Worm (Caenorhabditis elegans): ENCODE results near the gene aat-1.
A peak's percentile ranks its signal among the peaks of the same experiment; 100 is the strongest.

Gene aat-1

ce11 chrIV:9601595-9601994, at the start of gene aat-1:
aat-1 (minus strand) TSS chrIV:9601695.
- TF ChIP-seq ceh-36 (tag; optimal IDR thresholded peaks at IDR 0.05): no peak
- TF ChIP-seq tbx-37 (GFP tag; conservative IDR thresholded peaks at IDR 0.05): no peak
- no peak for TF ChIP-seq ets-7 (tag; optimal IDR thresholded peaks at IDR 0.05)
- TF ChIP-seq hnd-1 (tag; optimal IDR thresholded peaks at IDR 0.05): no peak
- TF ChIP-seq hmg-4 (GFP tag; optimal IDR thresholded peaks at IDR 0.05): no peak
- TF ChIP-seq scrt-1 (GFP tag; IDR thresholded peaks at IDR 0.05): no peak
- TF ChIP-seq tbx-11 (GFP tag; IDR thresholded peaks at IDR 0.05): no peak
- TF ChIP-seq B0310.2 (tag; optimal IDR thresholded peaks at IDR 0.05): no peak
- no peak for TF ChIP-seq tra-4 (tag; optimal IDR thresholded peaks at IDR 0.05)
- TF ChIP-seq hmbx-1 (tag; optimal IDR thresholded peaks at IDR 0.05): no peak
- no peak for TF ChIP-seq aly-1 (tag; optimal IDR thresholded peaks at IDR 0.05)
- TF ChIP-seq sea-1 (GFP tag; conservative IDR thresholded peaks at IDR 0.05): no peak
- TF ChIP-seq pes-1 (GFP tag; IDR thresholded peaks at IDR 0.05): no peak
- TF ChIP-seq F13C5.2 (tag; optimal IDR thresholded peaks at IDR 0.05): no peak
- no peak for TF ChIP-seq ceh-13 (GFP tag; optimal IDR thresholded peaks at IDR 0.05)
- TF ChIP-seq flt-1 (GFP tag; IDR thresholded peaks at IDR 0.05): no peak
- TF ChIP-seq ama-1 (optimal IDR thresholded peaks at IDR 0.05): no peak

- TF ChIP-seq ama-1 (optimal IDR thresholded peaks at IDR 0.05) (no peak), hmg-4 (GFP tag; optimal IDR thresholded peaks at IDR 0.05) (no peak), aly-1 (tag; optimal IDR thresholded peaks at IDR 0.05) (no peak)
Observed at ce11 chrIV:9651234-9651633, 49.7 kb upstream of the aat-1 start, which contains the start of gene chca-1. chca-1 (plus strand) TSS chrIV:9651394.

- TF ChIP-seq hmg-4 (GFP tag; optimal IDR thresholded peaks at IDR 0.05) (no peak), scrt-1 (GFP tag; IDR thresholded peaks at IDR 0.05) (no peak), flt-1 (GFP tag; IDR thresholded peaks at IDR 0.05) (no peak), F13C5.2 (tag; optimal IDR thresholded peaks at IDR 0.05) (no peak)
Observed at ce11 chrIV:9648682-9649081, 47.2 kb upstream of the aat-1 start, which contains the start of gene srm-3. srm-3 (plus strand) TSS chrIV:9648982.

ce11 chrIV:9647789-9648361, 46.4 kb upstream of the aat-1 start, which contains the start of gene amph-1:
amph-1 (minus strand) TSS chrIV:9647873.
- TF ChIP-seq ama-1 (optimal IDR thresholded peaks at IDR 0.05): no peak
- TF ChIP-seq F13C5.2 (tag; optimal IDR thresholded peaks at IDR 0.05): peak; percentile 1

- TF ChIP-seq B0310.2 (tag; optimal IDR thresholded peaks at IDR 0.05): no peak
- no peak for TF ChIP-seq flt-1 (GFP tag; IDR thresholded peaks at IDR 0.05)
- TF ChIP-seq scrt-1 (GFP tag; IDR thresholded peaks at IDR 0.05): no peak
- TF ChIP-seq tbx-11 (GFP tag; IDR thresholded peaks at IDR 0.05): no peak
- no peak for TF ChIP-seq hmbx-1 (tag; optimal IDR thresholded peaks at IDR 0.05)
- TF ChIP-seq tbx-37 (GFP tag; conservative IDR thresholded peaks at IDR 0.05): no peak
- no peak for TF ChIP-seq aly-1 (tag; optimal IDR thresholded peaks at IDR 0.05)
Observed at ce11 chrIV:9643188-9643587, 41.7 kb upstream of the aat-1 start, which contains the start of gene degl-2. degl-2 (plus strand) TSS chrIV:9643488.

ce11 chrIV:9641925-9642324, 40.4 kb upstream of the aat-1 start, which contains the start of gene del-2:
del-2 (minus strand) TSS chrIV:9642025.
- TF ChIP-seq scrt-1 (GFP tag; IDR thresholded peaks at IDR 0.05) (no peak), F13C5.2 (tag; optimal IDR thresholded peaks at IDR 0.05) (no peak), hmbx-1 (tag; optimal IDR thresholded peaks at IDR 0.05) (no peak), tbx-37 (GFP tag; conservative IDR thresholded peaks at IDR 0.05) (no peak), ceh-13 (GFP tag; optimal IDR thresholded peaks at IDR 0.05) (no peak), tra-4 (tag; optimal IDR thresholded peaks at IDR 0.05) (no peak), tbx-11 (GFP tag; IDR thresholded peaks at IDR 0.05) (no peak), B0310.2 (tag; optimal IDR thresholded peaks at IDR 0.05) (no peak), ama-1 (optimal IDR thresholded peaks at IDR 0.05) (no peak), ets-7 (tag; optimal IDR thresholded peaks at IDR 0.05) (no peak), pes-1 (GFP tag; IDR thresholded peaks at IDR 0.05) (no peak), flt-1 (GFP tag; IDR thresholded peaks at IDR 0.05) (no peak), hmg-4 (GFP tag; optimal IDR thresholded peaks at IDR 0.05) (no peak)

- TF ChIP-seq ama-1 (optimal IDR thresholded peaks at IDR 0.05) (no peak), hmg-4 (GFP tag; optimal IDR thresholded peaks at IDR 0.05) (no peak), ets-7 (tag; optimal IDR thresholded peaks at IDR 0.05) (no peak), hmbx-1 (tag; optimal IDR thresholded peaks at IDR 0.05) (no peak), ceh-13 (GFP tag; optimal IDR thresholded peaks at IDR 0.05) (no peak), tra-4 (tag; optimal IDR thresholded peaks at IDR 0.05) (no peak), F13C5.2 (tag; optimal IDR thresholded peaks at IDR 0.05) (no peak), B0310.2 (tag; optimal IDR thresholded peaks at IDR 0.05) (no peak), aly-1 (tag; optimal IDR thresholded peaks at IDR 0.05) (no peak), ceh-36 (tag; optimal IDR thresholded peaks at IDR 0.05) (no peak), flt-1 (GFP tag; IDR thresholded peaks at IDR 0.05) (no peak), hnd-1 (tag; optimal IDR thresholded peaks at IDR 0.05) (no peak), tbx-37 (GFP tag; conservative IDR thresholded peaks at IDR 0.05) (no peak), pes-1 (GFP tag; IDR thresholded peaks at IDR 0.05) (no peak), tbx-11 (GFP tag; IDR thresholded peaks at IDR 0.05) (no peak), sea-1 (GFP tag; conservative IDR thresholded peaks at IDR 0.05) (no peak), scrt-1 (GFP tag; IDR thresholded peaks at IDR 0.05) (no peak)
Observed at ce11 chrIV:9634848-9635247, 33.4 kb upstream of the aat-1 start, which contains the start of gene mca-1. mca-1 (minus strand) TSS chrIV:9634948.

ce11 chrIV:9633889-9634288, 32.4 kb upstream of the aat-1 start:
- TF ChIP-seq ceh-13 (GFP tag; optimal IDR thresholded peaks at IDR 0.05): no peak
- no peak for TF ChIP-seq F13C5.2 (tag; optimal IDR thresholded peaks at IDR 0.05)
- no peak for TF ChIP-seq hmg-4 (GFP tag; optimal IDR thresholded peaks at IDR 0.05)
- TF ChIP-seq hmbx-1 (tag; optimal IDR thresholded peaks at IDR 0.05): no peak
- TF ChIP-seq ets-7 (tag; optimal IDR thresholded peaks at IDR 0.05): no peak
- TF ChIP-seq tra-4 (tag; optimal IDR thresholded peaks at IDR 0.05): no peak

Measured in whole organism, early embryonic.